Worm (Caenorhabditis elegans) whole organism, young adult: ENCODE measurements around the gene svop-1.

Experiments used
- F22D6.2 ChIP-seq: sonication (generic microtip); optimal IDR thresholded peaks from 2 replicates; lab custom pipeline; 2016; ENCODE audit warnings: mild to moderate bottlenecking, missing genetic modification characterization, missing compliant biosample characterization
- F49E8.2 ChIP-seq: sonication (generic microtip); optimal IDR thresholded peaks from 3 replicates; lab custom pipeline; 2017; ENCODE audit warnings: missing genetic modification characterization, mild to moderate bottlenecking, missing compliant biosample characterization, antibody characterized with exemption, moderate library complexity; ENCODE audit not compliant: insufficient read depth
- Y56A3A.18 ChIP-seq: fragments of 200-800 bp; sonication (Bioruptor generic); IDR thresholded peaks from 2 replicates; pipeline ENCODE4 v1.3.6; 2022; ENCODE audit warnings: missing genetic modification reagents, missing genetic modification characterization, missing compliant biosample characterization
- ZK185.1 ChIP-seq: sonication (generic microtip); optimal IDR thresholded peaks from 2 replicates; lab custom pipeline; 2016; ENCODE audit warnings: mild to moderate bottlenecking, missing genetic modification characterization, missing compliant biosample characterization; ENCODE audit not compliant: poor library complexity, severe bottlenecking
- bed-2 ChIP-seq: fragments of 200-800 bp; sonication (Bioruptor generic); IDR thresholded peaks from 2 replicates; pipeline ENCODE4 v1.3.6; 2022; ENCODE audit warnings: missing genetic modification reagents, missing genetic modification characterization, missing compliant biosample characterization
- cebp-1 ChIP-seq, 2 experiments: fragments of 200-800 bp in 1 of 2; sonication (Bioruptor generic) in 1 of 2; sonication (generic microtip) in 1 of 2; IDR thresholded peaks in 1 of 2; optimal IDR thresholded peaks in 1 of 2; 2 replicates each; pipeline versions ENCODE4 v1.3.6 to Lab custom; 2017 to 2022; ENCODE audit warnings: missing compliant biosample characterization in 2 of 2, missing genetic modification characterization in 2 of 2, mild to moderate bottlenecking in 1 of 2, missing genetic modification reagents in 1 of 2, moderate library complexity in 1 of 2
- him-1 ChIP-seq: sonication (generic microtip); optimal IDR thresholded peaks from 2 replicates; lab custom pipeline; 2016; ENCODE audit warnings: missing genotype, missing genetic modification reagents, missing genetic modification characterization, missing compliant biosample characterization
- hlh-26 ChIP-seq: fragments of 200-800 bp; sonication (Bioruptor generic); conservative IDR thresholded peaks from 2 replicates; pipeline ENCODE4 v1.3.6; 2022; ENCODE audit warnings: missing genetic modification reagents, missing genetic modification characterization, missing compliant biosample characterization
- hmg-1.2 ChIP-seq: fragments of 200-800 bp; sonication (Bioruptor generic); IDR thresholded peaks from 2 replicates; pipeline ENCODE4 v1.3.6; 2022; ENCODE audit warnings: missing genetic modification reagents, missing genetic modification characterization, missing compliant biosample characterization
- hsf-1 ChIP-seq: fragments of 200-800 bp; sonication (Bioruptor generic); IDR thresholded peaks from 2 replicates; pipeline ENCODE4 v1.3.6; 2022; ENCODE audit warnings: missing genetic modification reagents, missing genetic modification characterization, missing compliant biosample characterization
- lag-1 ChIP-seq: fragments of 200-800 bp; sonication (Bioruptor generic); IDR thresholded peaks from 2 replicates; pipeline ENCODE4 v1.3.6; 2022; ENCODE audit warnings: missing genetic modification reagents, missing genetic modification characterization, missing compliant biosample characterization
- madf-8 ChIP-seq: fragments of 200-800 bp; sonication (Bioruptor generic); conservative IDR thresholded peaks from 2 replicates; pipeline ENCODE4 v1.3.6; 2022; ENCODE audit warnings: missing genetic modification reagents, missing genetic modification characterization, missing compliant biosample characterization
- nfyb-1 ChIP-seq: fragments of 200-800 bp; sonication (Bioruptor generic); IDR thresholded peaks from 2 replicates; pipeline ENCODE4 v1.3.6; 2022; ENCODE audit warnings: missing genetic modification reagents, missing genetic modification characterization, missing compliant biosample characterization
- repo-1 ChIP-seq: sonication (generic microtip); optimal IDR thresholded peaks from 2 replicates; lab custom pipeline; 2017; ENCODE audit warnings: mild to moderate bottlenecking, missing genetic modification characterization, missing compliant biosample characterization
- rpc-1 ChIP-seq, 2 experiments: fragments of 150-350 bp in 1 of 2; sonication (generic microtip) in 1 of 2; optimal IDR thresholded peaks; 2 replicates each; lab custom pipeline; 2014 to 2018; ENCODE audit warnings: missing biosample characterization in 1 of 2, missing genetic modification characterization in 1 of 2, missing genetic modification reagents in 1 of 2, missing genotype in 1 of 2
- tlf-1 ChIP-seq: fragments of 200-800 bp; sonication (Bioruptor generic); optimal IDR thresholded peaks from 2 replicates; lab custom pipeline; 2018; ENCODE audit warnings: mild to moderate bottlenecking, missing genetic modification characterization, missing compliant biosample characterization

svop-1 gene

ce11 chrIII:8839813-8840212, 45.5 kb downstream of the svop-1 start (continued):
- TF ChIP-seq repo-1 (tag; lab: Kevin White, UChicago) (no peak), Y56A3A.18 (GFP tag; lab: Robert Waterston, UW) (no peak), lag-1 (GFP tag; lab: Robert Waterston, UW) (no peak)

DNA sequence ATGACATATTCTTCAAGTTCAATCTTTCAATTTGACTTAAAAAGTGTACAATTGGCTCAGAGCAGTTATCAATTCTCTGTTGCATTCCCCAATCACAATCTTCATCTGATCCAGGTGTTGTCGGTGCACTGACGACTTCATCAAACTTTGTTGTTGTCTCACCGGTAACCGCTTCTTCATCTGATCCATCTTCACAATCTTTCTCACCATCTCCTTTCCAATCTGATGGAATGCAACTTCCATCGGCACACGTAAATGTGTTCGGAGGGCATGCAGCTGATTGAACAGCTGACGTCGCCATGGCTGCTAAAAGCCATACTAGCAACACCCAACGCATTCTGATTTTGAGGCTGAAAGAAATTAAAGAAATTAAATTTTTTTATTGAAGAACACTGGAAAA, 47.2 kb downstream of the svop-1 start, which contains the start of gene F44E2.4:
Gene F44E2.4 (minus strand): TSS at position 350 of the 400 bp plus-strand sequence.
- no peak for TF ChIP-seq rpc-1 (optimal IDR thresholded peaks at IDR 0.05; lab: Kevin White, UChicago)
- TF ChIP-seq rpc-1 (tag; optimal IDR thresholded peaks at IDR 0.05; lab: Kevin White, UChicago) = no peak
- no peak for TF ChIP-seq bed-2 (GFP tag; lab: Robert Waterston, UW)
- no peak for TF ChIP-seq nfyb-1 (GFP tag; lab: Robert Waterston, UW)
- TF ChIP-seq hsf-1 = no peak
- no peak for TF ChIP-seq cebp-1 (GFP tag; IDR thresholded peaks at IDR 0.05; lab: Robert Waterston, UW)
- no peak for TF ChIP-seq cebp-1 (tag; optimal IDR thresholded peaks at IDR 0.05; lab: Kevin White, UChicago)
- no peak for TF ChIP-seq him-1
- no peak for TF ChIP-seq tlf-1 (GFP tag; lab: Kevin White, UChicago)
- TF ChIP-seq madf-8 (GFP tag; lab: Robert Waterston, UW) = no peak
- no peak for TF ChIP-seq F49E8.2 (tag; lab: Kevin White, UChicago)
- TF ChIP-seq F22D6.2 (tag; lab: Kevin White, UChicago) = no peak
- TF ChIP-seq ZK185.1 (tag; lab: Kevin White, UChicago) = no peak
- TF ChIP-seq lag-1 (GFP tag; lab: Robert Waterston, UW) = no peak
- TF ChIP-seq hmg-1.2 (GFP tag; lab: Robert Waterston, UW) = no peak
- no peak for TF ChIP-seq hlh-26
